Fruit fly (Drosophila melanogaster) whole organism, embryonic: ENCODE data around the gene CG32079.
A peak's percentile ranks its signal among the peaks of the same experiment; 100 is the strongest.

Experiments used
- Abd-B ChIP-seq: fragments of 200-800 bp; sonication (Bioruptor generic); optimal IDR thresholded peaks from 2 replicates; lab custom pipeline; 2018; ENCODE audit warnings: missing biosample characterization, mild to moderate bottlenecking, missing genetic modification characterization, moderate library complexity
- Adf1 ChIP-seq: fragments of 200-800 bp; sonication (Bioruptor generic); IDR thresholded peaks from 2 replicates; pipeline ENCODE4 v1.3.6; 2022; ENCODE audit warnings: missing biosample characterization, missing genetic modification characterization
- Aef1 ChIP-seq: fragments of 200-800 bp; sonication (Bioruptor generic); IDR thresholded peaks from 3 replicates; pipeline ENCODE4 v1.3.6; 2022; ENCODE audit warnings: missing biosample characterization, missing genetic modification characterization
- Bdp1 ChIP-seq: fragments of 200-800 bp; sonication (Bioruptor generic); optimal IDR thresholded peaks from 3 replicates; lab custom pipeline; 2016; ENCODE audit warnings: missing biosample characterization, missing genetic modification characterization
- CG10366 ChIP-seq: fragments of 200-800 bp; sonication (Bioruptor generic); IDR thresholded peaks from 2 replicates; pipeline ENCODE4 v1.3.6; 2022; ENCODE audit warnings: missing biosample characterization, missing genetic modification characterization
- CG11695 ChIP-seq: fragments of 200-800 bp; sonication (Bioruptor generic); IDR thresholded peaks from 3 replicates; pipeline ENCODE4 v1.3.6; 2022; ENCODE audit warnings: missing biosample characterization, missing genetic modification characterization
- CG12155 ChIP-seq: fragments of 200-800 bp; sonication (Bioruptor generic); optimal IDR thresholded peaks from 3 replicates; lab custom pipeline; 2016; ENCODE audit warnings: missing biosample characterization, missing genetic modification characterization
- CG12391 ChIP-seq: fragments of 200-800 bp; sonication (Bioruptor generic); optimal IDR thresholded peaks from 3 replicates; lab custom pipeline; 2018; ENCODE audit warnings: missing biosample characterization, mild to moderate bottlenecking, missing genetic modification characterization, moderate library complexity
- CG12659 ChIP-seq: fragments of 200-800 bp; sonication (Bioruptor generic); optimal IDR thresholded peaks from 3 replicates; lab custom pipeline; 2017; ENCODE audit warnings: mild to moderate bottlenecking, missing biosample characterization, missing genetic modification reagents, missing genetic modification characterization
- CG12744 ChIP-seq: fragments of 200-800 bp; sonication (Bioruptor generic); optimal IDR thresholded peaks from 2 replicates; lab custom pipeline; 2016; ENCODE audit warnings: missing biosample characterization, missing genetic modification characterization
- CG12769 ChIP-seq: fragments of 200-800 bp; sonication (Bioruptor generic); optimal IDR thresholded peaks from 2 replicates; lab custom pipeline; 2019; ENCODE audit warnings: missing biosample characterization, mild to moderate bottlenecking, missing genetic modification characterization, moderate library complexity
- CG13287 ChIP-seq: fragments of 200-800 bp; sonication (Bioruptor generic); IDR thresholded peaks from 2 replicates; pipeline ENCODE4 v1.3.6; 2022; ENCODE audit warnings: missing biosample characterization, missing genetic modification characterization; ENCODE audit not compliant: partially characterized antibody
- CG17612 ChIP-seq: fragments of 200-800 bp; sonication (Bioruptor generic); IDR thresholded peaks from 2 replicates; pipeline ENCODE4 v1.3.6; 2022; ENCODE audit warnings: missing biosample characterization, missing genetic modification characterization
- CG18619 ChIP-seq: fragments of 200-800 bp; sonication (Bioruptor generic); optimal IDR thresholded peaks from 3 replicates; lab custom pipeline; 2017; ENCODE audit warnings: missing biosample characterization, mild to moderate bottlenecking, missing genetic modification characterization
- CG2875 ChIP-seq: fragments of 200-800 bp; sonication (Bioruptor generic); optimal IDR thresholded peaks from 2 replicates; lab custom pipeline; 2017; ENCODE audit warnings: missing biosample characterization, mild to moderate bottlenecking, missing genetic modification characterization, missing genetic modification reagents
- CG3847 ChIP-seq: fragments of 200-800 bp; sonication (Bioruptor generic); IDR thresholded peaks from 2 replicates; pipeline ENCODE4 v1.3.6; 2022; ENCODE audit warnings: missing biosample characterization, missing genetic modification characterization
- CG6854 ChIP-seq: fragments of 200-800 bp; sonication (Bioruptor generic); optimal IDR thresholded peaks from 3 replicates; lab custom pipeline; 2017; ENCODE audit warnings: missing biosample characterization, mild to moderate bottlenecking, missing genetic modification characterization
- CG7987 ChIP-seq: fragments of 200-800 bp; sonication (Bioruptor generic); optimal IDR thresholded peaks from 2 replicates; lab custom pipeline; 2018; ENCODE audit warnings: missing biosample characterization, mild to moderate bottlenecking, missing genetic modification characterization, moderate library complexity
- CG8388 ChIP-seq: fragments of 200-800 bp; sonication (Bioruptor generic); optimal IDR thresholded peaks from 2 replicates; lab custom pipeline; 2019; ENCODE audit warnings: missing biosample characterization, mild to moderate bottlenecking, missing genetic modification characterization, moderate library complexity
- CHES-1-like ChIP-seq: fragments of 200-800 bp; sonication (Bioruptor generic); optimal IDR thresholded peaks from 2 replicates; lab custom pipeline; 2016; ENCODE audit warnings: missing biosample characterization, missing genetic modification characterization
- CoRest ChIP-seq: fragments of 200-800 bp; sonication (Bioruptor generic); optimal IDR thresholded peaks from 3 replicates; lab custom pipeline; 2018; ENCODE audit warnings: missing biosample characterization, mild to moderate bottlenecking, missing genetic modification characterization, moderate library complexity
- Dll ChIP-seq: fragments of 200-800 bp; sonication (Bioruptor generic); IDR thresholded peaks from 4 replicates; pipeline ENCODE4 v1.3.6; 2022; ENCODE audit warnings: missing biosample characterization, missing genetic modification characterization; ENCODE audit not compliant: partially characterized antibody
- Drgx ChIP-seq: fragments of 200-800 bp; sonication (Bioruptor generic); IDR thresholded peaks from 2 replicates; pipeline ENCODE4 v1.3.6; 2022; ENCODE audit warnings: missing biosample characterization, missing genetic modification characterization
- Ets97D ChIP-seq: fragments of 200-800 bp; sonication (Bioruptor generic); optimal IDR thresholded peaks from 3 replicates; lab custom pipeline; 2016; ENCODE audit warnings: missing biosample characterization, missing genetic modification characterization
- Hr51 ChIP-seq, 2 experiments: fragments of 200-800 bp; sonication (Bioruptor generic); optimal IDR thresholded peaks; 2 replicates in 1 of 2; 3 replicates in 1 of 2; lab custom pipeline; 2016 to 2018; ENCODE audit warnings: missing biosample characterization in 2 of 2, missing genetic modification characterization in 2 of 2, mild to moderate bottlenecking in 1 of 2, moderate library complexity in 1 of 2
- amos ChIP-seq: fragments of 200-800 bp; sonication (Bioruptor generic); IDR thresholded peaks from 2 replicates; pipeline ENCODE4 v1.3.6; 2022; ENCODE audit warnings: missing biosample characterization, missing genetic modification characterization; ENCODE audit not compliant: partially characterized antibody
- bowl ChIP-seq: fragments of 200-800 bp; sonication (Bioruptor generic); IDR thresholded peaks from 2 replicates; pipeline ENCODE4 v1.3.6; 2022; ENCODE audit warnings: missing biosample characterization, missing genetic modification characterization
- cato ChIP-seq: fragments of 200-800 bp; sonication (Bioruptor generic); optimal IDR thresholded peaks from 2 replicates; lab custom pipeline; 2016; ENCODE audit warnings: missing biosample characterization, missing genetic modification characterization, borderline replicate concordance
- chm ChIP-seq: fragments of 200-800 bp; sonication (Bioruptor generic); IDR thresholded peaks from 2 replicates; pipeline ENCODE4 v1.3.6; 2022; ENCODE audit warnings: missing biosample characterization, missing genetic modification characterization
- en ChIP-seq: fragments of 200-800 bp; sonication (Bioruptor generic); optimal IDR thresholded peaks from 2 replicates; lab custom pipeline; 2016; ENCODE audit warnings: missing biosample characterization, missing genetic modification characterization
- gfzf ChIP-seq: fragments of 200-800 bp; sonication (Bioruptor generic); optimal IDR thresholded peaks from 2 replicates; lab custom pipeline; 2016; ENCODE audit warnings: missing biosample characterization, mild to moderate bottlenecking, missing genetic modification characterization, moderate library complexity
- gt ChIP-seq: fragments of 200-800 bp; sonication (Bioruptor generic); IDR thresholded peaks from 2 replicates; pipeline ENCODE4 v1.3.6; 2022; ENCODE audit warnings: missing biosample characterization, missing genetic modification characterization
- jing ChIP-seq: fragments of 200-800 bp; sonication (Bioruptor generic); optimal IDR thresholded peaks from 2 replicates; lab custom pipeline; 2018; ENCODE audit warnings: missing biosample characterization, mild to moderate bottlenecking, missing genetic modification characterization
- kay ChIP-seq: fragments of 200-800 bp; sonication (Bioruptor generic); optimal IDR thresholded peaks from 2 replicates; lab custom pipeline; 2016; ENCODE audit warnings: missing biosample characterization, missing genetic modification characterization
- ken ChIP-seq: fragments of 200-800 bp; sonication (Bioruptor generic); IDR thresholded peaks from 3 replicates; pipeline ENCODE4 v1.3.6; 2022; ENCODE audit warnings: missing biosample characterization, missing genetic modification characterization
- kni ChIP-seq: fragments of 200-800 bp; sonication (Bioruptor generic); optimal IDR thresholded peaks from 3 replicates; lab custom pipeline; 2017; ENCODE audit warnings: mild to moderate bottlenecking, missing biosample characterization, missing genetic modification reagents, missing genetic modification characterization
- mld ChIP-seq: fragments of 200-800 bp; sonication (Bioruptor generic); IDR thresholded peaks from 3 replicates; pipeline ENCODE4 v1.3.6; 2022; ENCODE audit warnings: missing biosample characterization, missing genetic modification characterization; ENCODE audit not compliant: partially characterized antibody
- pan ChIP-seq, 4 experiments: fragments of >200 bp in 3 of 4; fragments of 200-800 bp in 1 of 4; sonication (Bioruptor generic) in 1 of 4; optimal IDR thresholded peaks in 3 of 4; IDR thresholded peaks in 1 of 4; 2 replicates each; pipeline versions ENCODE4 v1.3.6 to Lab custom; 2017 to 2022; ENCODE audit warnings: missing biosample characterization in 2 of 4, missing genetic modification characterization in 2 of 4, mixed read lengths in 1 of 4
- phol ChIP-seq: fragments of 200-800 bp; sonication (Bioruptor generic); optimal IDR thresholded peaks from 3 replicates; lab custom pipeline; 2018; ENCODE audit warnings: missing biosample characterization, mild to moderate bottlenecking, missing genetic modification characterization, moderate library complexity
- ranshi ChIP-seq: fragments of 200-800 bp; sonication (Bioruptor generic); IDR thresholded peaks from 2 replicates; pipeline ENCODE4 v1.3.6; 2022; ENCODE audit warnings: missing biosample characterization, missing genetic modification characterization
- rib ChIP-seq: fragments of 200-800 bp; sonication (Bioruptor generic); IDR thresholded peaks from 2 replicates; pipeline ENCODE4 v1.3.6; 2022; ENCODE audit warnings: missing biosample characterization, missing genetic modification characterization
- schlank ChIP-seq: fragments of 200-800 bp; sonication (Bioruptor generic); optimal IDR thresholded peaks from 2 replicates; lab custom pipeline; 2018; ENCODE audit warnings: missing biosample characterization, mild to moderate bottlenecking, missing genetic modification characterization
- sd ChIP-seq: fragments of 200-800 bp; sonication (Bioruptor generic); optimal IDR thresholded peaks from 3 replicates; lab custom pipeline; 2018; ENCODE audit warnings: missing biosample characterization, mild to moderate bottlenecking, missing genetic modification characterization, moderate library complexity
- sob ChIP-seq: fragments of 200-800 bp; sonication (Bioruptor generic); IDR thresholded peaks from 2 replicates; pipeline ENCODE4 v1.3.6; 2022; ENCODE audit warnings: missing biosample characterization, missing genetic modification characterization
- tgo ChIP-seq: fragments of 200-800 bp; sonication (Bioruptor generic); IDR thresholded peaks from 3 replicates; pipeline ENCODE4 v1.3.6; 2022; ENCODE audit warnings: missing biosample characterization, missing genetic modification characterization
- unpg ChIP-seq: fragments of 200-800 bp; sonication (Bioruptor generic); optimal IDR thresholded peaks from 3 replicates; lab custom pipeline; 2018; ENCODE audit warnings: missing biosample characterization, mild to moderate bottlenecking, missing genetic modification characterization, moderate library complexity
- zf30C ChIP-seq: fragments of 200-800 bp; sonication (Bioruptor generic); optimal IDR thresholded peaks from 3 replicates; lab custom pipeline; 2018; ENCODE audit warnings: missing biosample characterization, mild to moderate bottlenecking, missing genetic modification characterization

CG32079 gene

DNA sequence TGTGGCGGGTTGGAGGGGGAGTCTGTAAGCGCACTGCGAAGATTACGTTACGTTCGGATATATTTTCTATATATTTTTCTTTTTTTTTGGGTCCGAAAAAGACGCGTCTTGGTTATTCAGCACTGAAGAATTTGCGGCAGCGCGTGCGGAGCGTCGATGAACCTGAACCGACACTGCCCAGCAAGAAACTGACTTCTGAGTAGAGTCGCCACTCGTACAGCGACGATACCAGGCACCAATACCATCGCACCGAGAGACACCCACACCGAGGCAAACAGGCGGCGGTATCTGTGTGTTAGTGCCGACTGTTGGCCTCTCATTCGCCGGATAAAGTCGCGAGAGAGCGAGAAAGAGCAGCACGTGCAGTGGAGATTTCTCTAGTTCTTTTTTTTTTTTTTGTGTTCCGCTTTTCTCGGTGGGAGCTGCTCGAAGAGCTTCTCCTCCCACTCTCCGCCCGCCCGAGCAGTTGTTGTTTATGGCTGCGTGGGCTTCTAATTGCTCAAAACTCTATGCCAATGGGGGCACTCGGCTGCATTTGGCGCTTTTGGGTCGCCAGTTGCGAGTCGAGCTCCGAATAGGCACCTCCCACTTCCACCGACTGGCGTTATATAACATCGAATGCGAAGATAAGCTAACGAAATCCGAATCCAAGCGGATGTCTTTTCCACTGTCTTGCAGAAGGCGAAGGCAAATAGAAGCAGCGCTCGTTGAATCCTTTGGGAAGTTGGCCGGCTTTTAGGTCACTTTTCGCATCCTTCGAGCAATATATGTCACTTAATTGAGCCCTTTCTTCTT lies 16.2 kb upstream of the CG32079 start, which contains the start of gene klu (continued):
- 0 out of 3 replicates have a peak, but pooled peaks have one; percentile 33 for TF ChIP-seq mld
- no peak for TF ChIP-seq ranshi
- peak; percentile 58 for TF ChIP-seq sd
- no peak for TF ChIP-seq gfzf (GFP tag; lab: Kevin White, UChicago)
- TF ChIP-seq CG3847 (GFP tag; lab: Robert Waterston, UW): no peak
- TF ChIP-seq CG11695 (GFP tag; lab: Robert Waterston, UW): 0 out of 3 replicates have a peak, but pooled peaks have one; percentile 27
- TF ChIP-seq jing (GFP tag; lab: Kevin White, UChicago): peak; percentile 11
- TF ChIP-seq Dll (GFP tag; lab: Robert Waterston, UW): 0 out of 4 replicates have a peak, but pooled peaks have one; percentile 38
- TF ChIP-seq CG2875: no peak
- no peak for TF ChIP-seq Hr51 (GFP tag; optimal IDR thresholded peaks at IDR 0.05; lab: Kevin White, UChicago)
- TF ChIP-seq ken (GFP tag; lab: Robert Waterston, UW): no peak
- peak; percentile 83 for TF ChIP-seq Drgx
- TF ChIP-seq Abd-B (GFP tag; lab: Kevin White, UChicago): no peak
- TF ChIP-seq CG12744 (GFP tag; lab: Kevin White, UChicago): no peak
- TF ChIP-seq amos (GFP tag; lab: Robert Waterston, UW): peak; percentile 23; the same call in 1 of the 2 replicates
- TF ChIP-seq CG8388 (GFP tag; lab: Kevin White, UChicago): no peak
- TF ChIP-seq chm (GFP tag; lab: Robert Waterston, UW): 0 out of 2 replicates have a peak, but pooled peaks have one; percentile 31
- no peak for TF ChIP-seq bowl (GFP tag; lab: Robert Waterston, UW)
- no peak for TF ChIP-seq tgo (GFP tag; lab: Robert Waterston, UW)
- TF ChIP-seq CG12155 (GFP tag; lab: Kevin White, UChicago): no peak
- peak; percentile 6 for TF ChIP-seq CoRest (tag; lab: Kevin White, UChicago)
- no peak for TF ChIP-seq CG10366 (GFP tag; lab: Robert Waterston, UW)
- TF ChIP-seq Adf1 (GFP tag; lab: Robert Waterston, UW): peak; percentile 86
- TF ChIP-seq CG12391 (tag; lab: Kevin White, UChicago): peak; percentile 6
- TF ChIP-seq schlank (tag; lab: Kevin White, UChicago): no peak
- no peak for TF ChIP-seq phol
- TF ChIP-seq CG18619 (GFP tag; lab: Kevin White, UChicago): no peak
- TF ChIP-seq Ets97D (GFP tag; lab: Kevin White, UChicago): no peak
- TF ChIP-seq CG12769 (tag; lab: Kevin White, UChicago): no peak
- TF ChIP-seq CG12659: no peak
- no peak for TF ChIP-seq CHES-1-like
- no peak for TF ChIP-seq kay (GFP tag; lab: Kevin White, UChicago)
- 0 out of 3 replicates have a peak, but pooled peaks have one; percentile 8 for TF ChIP-seq Aef1 (GFP tag; lab: Robert Waterston, UW)
- no peak for TF ChIP-seq CG6854
- TF ChIP-seq sob (GFP tag; lab: Robert Waterston, UW): no peak
- TF ChIP-seq CG17612: no peak
- no peak for TF ChIP-seq CG7987
- TF ChIP-seq pan (optimal IDR thresholded peaks at IDR 0.05; lab: Kevin White, UChicago): no peak
- TF ChIP-seq pan (GFP tag; optimal IDR thresholded peaks at IDR 0.05 in 1 of 2, IDR thresholded peaks at IDR 0.05 in 1 of 2): peak in 1 of 2 experiments; percentile 9
- no peak for TF ChIP-seq zf30C (GFP tag; lab: Kevin White, UChicago)
- no peak for TF ChIP-seq cato
- no peak for TF ChIP-seq unpg (GFP tag; lab: Kevin White, UChicago)
- peak; percentile 23; the same call in 1 of the 2 replicates for TF ChIP-seq CG13287 (GFP tag; lab: Robert Waterston, UW)
- TF ChIP-seq gt (GFP tag; lab: Robert Waterston, UW): no peak
- peak; percentile 64; the same call in 1 of the 2 replicates for TF ChIP-seq rib
- TF ChIP-seq Bdp1 (GFP tag; lab: Kevin White, UChicago): no peak
- no peak for TF ChIP-seq en
- peak; percentile 53 for TF ChIP-seq kni (GFP tag; lab: Kevin White, UChicago)
